Worm (Caenorhabditis elegans): ENCODE data around the gene T01B11.1.

Gene T01B11.1

DNA sequence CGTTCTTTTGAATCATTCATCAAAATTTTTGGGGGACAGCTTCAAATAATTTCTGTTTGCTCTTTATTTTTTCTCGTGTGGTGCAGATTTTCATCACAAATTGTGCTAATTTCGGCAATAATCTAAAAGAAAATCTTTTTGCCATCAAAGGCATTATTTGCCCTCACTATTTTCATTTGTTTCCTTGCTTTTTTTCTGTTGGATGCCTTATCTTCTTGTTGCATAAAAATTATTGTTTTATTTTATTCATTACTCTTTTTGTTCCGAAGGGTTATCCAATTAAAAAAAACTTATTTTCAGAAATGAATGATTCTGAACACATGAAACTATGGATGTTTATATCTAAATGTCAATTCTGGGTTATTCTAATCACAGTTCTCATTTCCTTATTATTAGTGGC, at the start of gene T01B11.1:
Gene T01B11.1, plus strand, starts transcription at position 301 of the 400 bp plus-strand sequence.
- TF ChIP-seq pes-1 (GFP tag; IDR thresholded peaks at IDR 0.05) (no peak), scrt-1 (GFP tag; IDR thresholded peaks at IDR 0.05) (no peak), tbx-11 (GFP tag; IDR thresholded peaks at IDR 0.05) (no peak), ets-7 (tag; optimal IDR thresholded peaks at IDR 0.05) (no peak)

DNA sequence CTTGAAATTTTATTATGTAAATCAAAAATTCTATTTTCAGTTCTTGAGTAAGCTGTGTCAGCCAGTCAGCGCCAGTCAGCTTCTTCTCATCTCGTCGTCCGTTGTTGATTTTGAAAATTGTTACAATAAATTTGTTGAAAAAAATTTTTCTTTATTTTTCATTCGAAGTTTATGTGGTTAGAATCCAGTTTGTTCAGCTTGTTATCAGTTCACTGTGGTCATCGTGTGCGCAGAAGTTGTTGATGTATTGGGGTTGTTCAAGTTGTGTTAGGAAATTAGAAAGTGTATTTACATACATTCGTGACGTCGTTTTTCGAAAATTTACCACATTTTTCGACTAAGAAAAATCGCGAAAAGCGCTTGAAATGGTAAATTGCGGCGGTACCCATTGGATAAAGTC, 49.2 kb upstream of the T01B11.1 start:
- TF ChIP-seq scrt-1 (GFP tag; IDR thresholded peaks at IDR 0.05) (no peak), flt-1 (GFP tag; IDR thresholded peaks at IDR 0.05) (no peak), ceh-13 (GFP tag; optimal IDR thresholded peaks at IDR 0.05) (no peak), ceh-36 (tag; optimal IDR thresholded peaks at IDR 0.05) (no peak), B0310.2 (tag; optimal IDR thresholded peaks at IDR 0.05) (no peak), hmbx-1 (tag; optimal IDR thresholded peaks at IDR 0.05) (no peak), ama-1 (optimal IDR thresholded peaks at IDR 0.05) (no peak), F13C5.2 (tag; optimal IDR thresholded peaks at IDR 0.05) (no peak)

DNA sequence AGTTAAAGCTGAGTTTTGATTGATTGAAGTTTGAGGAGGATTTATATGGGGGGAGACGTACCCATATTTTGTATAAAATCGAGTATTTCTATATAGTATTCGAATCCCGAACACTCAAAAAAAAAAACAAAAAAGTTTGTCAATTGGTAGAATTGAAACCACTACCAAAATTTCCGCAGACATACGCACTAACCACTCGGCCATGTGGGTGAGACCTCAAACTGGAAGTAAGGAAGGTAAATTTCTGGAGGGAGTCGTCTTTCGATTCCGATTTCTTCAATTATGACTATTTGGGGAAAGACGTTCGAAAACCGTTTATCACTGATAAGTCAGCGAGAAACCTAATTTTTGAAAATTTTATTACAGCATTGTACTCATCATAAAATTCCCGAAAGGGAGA, 34.5 kb upstream of the T01B11.1 start:
- TF ChIP-seq flt-1 (GFP tag; IDR thresholded peaks at IDR 0.05), result peak; percentile 69
- peak; percentile 72; the same call in 1 of the 2 replicates for TF ChIP-seq sea-1 (GFP tag; conservative IDR thresholded peaks at IDR 0.05)
- peak; percentile 74 for TF ChIP-seq scrt-1 (GFP tag; IDR thresholded peaks at IDR 0.05)
- TF ChIP-seq tbx-11 (GFP tag; IDR thresholded peaks at IDR 0.05), result peak; percentile 66
- TF ChIP-seq pes-1 (GFP tag; IDR thresholded peaks at IDR 0.05), result peak; percentile 79

DNA sequence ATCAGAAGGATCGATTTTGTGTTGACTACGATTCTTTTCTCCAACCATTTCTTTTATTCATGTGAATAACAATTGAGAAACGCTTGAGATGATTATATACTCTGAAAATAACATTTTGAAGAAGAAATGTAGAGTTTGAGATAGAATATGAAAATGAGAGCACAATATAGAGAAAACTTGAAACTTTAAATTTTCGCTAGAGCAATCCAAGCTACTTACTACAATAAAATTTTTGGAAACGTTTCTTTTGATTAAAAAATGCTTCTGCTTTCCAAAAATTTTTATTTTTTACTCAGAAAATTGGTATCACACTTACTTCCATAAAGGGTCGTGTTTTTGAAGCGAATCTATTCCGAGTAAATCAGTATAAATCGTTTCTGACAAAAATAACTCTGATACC, 26.0 kb upstream of the T01B11.1 start, which contains the start of gene M116.5:
Gene M116.5, minus strand, starts transcription at position 101 of the 400 bp plus-strand sequence.
- no peak for TF ChIP-seq sea-1 (GFP tag; conservative IDR thresholded peaks at IDR 0.05)
- no peak for TF ChIP-seq ets-7 (tag; optimal IDR thresholded peaks at IDR 0.05)
- TF ChIP-seq ama-1 (optimal IDR thresholded peaks at IDR 0.05), result no peak
- TF ChIP-seq tra-4 (tag; optimal IDR thresholded peaks at IDR 0.05), result no peak
- no peak for TF ChIP-seq flt-1 (GFP tag; IDR thresholded peaks at IDR 0.05)
- TF ChIP-seq tbx-11 (GFP tag; IDR thresholded peaks at IDR 0.05), result no peak

DNA sequence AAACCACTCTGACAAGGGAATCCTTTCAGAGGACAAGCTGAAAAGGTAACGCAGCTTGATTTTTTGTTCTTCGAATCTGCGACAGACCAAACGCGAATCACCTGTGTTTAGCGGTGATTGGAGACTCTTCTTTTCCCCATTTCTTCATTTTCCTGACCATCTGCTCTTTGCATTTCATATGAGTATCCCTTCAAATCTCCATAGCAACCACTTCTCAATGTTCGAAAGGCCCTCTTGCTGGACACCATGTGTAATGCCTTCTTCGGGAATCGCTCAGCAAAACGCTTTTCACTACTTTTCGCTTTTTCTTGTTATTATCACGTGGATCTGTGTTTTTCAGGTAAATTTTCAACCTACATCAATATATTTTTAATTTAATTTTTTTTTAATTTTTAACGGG, 20.5 kb upstream of the T01B11.1 start, which contains the start of the genes T26A8.3 and tmem-231:
Gene T26A8.3, minus strand, starts transcription at position 101 of the 400 bp plus-strand sequence.
Gene tmem-231, plus strand, starts transcription at position 249 of the 400 bp plus-strand sequence.
- no peak for TF ChIP-seq hmg-4 (GFP tag; optimal IDR thresholded peaks at IDR 0.05)

DNA sequence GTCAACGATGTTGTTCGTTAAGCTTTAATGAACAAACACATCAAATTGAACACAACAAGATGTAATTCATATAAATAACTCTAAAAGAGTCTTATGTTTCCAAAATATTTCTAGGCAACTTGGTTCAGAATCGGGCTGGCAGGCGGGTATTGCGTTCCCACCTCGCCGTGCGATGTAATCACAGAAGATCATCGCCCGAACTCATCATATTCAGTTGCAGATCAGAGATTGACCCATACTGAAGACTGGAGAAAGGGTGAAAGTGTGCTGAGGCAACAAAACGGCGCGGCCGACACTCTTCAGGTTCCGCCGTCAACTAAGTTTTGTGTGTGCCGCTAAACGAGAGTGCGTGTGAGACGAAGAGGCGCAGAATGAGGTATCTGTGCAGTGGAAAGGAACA, 18.5 kb upstream of the T01B11.1 start:
- TF ChIP-seq B0310.2 (tag; optimal IDR thresholded peaks at IDR 0.05) (peak; percentile 28), scrt-1 (GFP tag; IDR thresholded peaks at IDR 0.05) (no peak), tbx-37 (GFP tag; conservative IDR thresholded peaks at IDR 0.05) (no peak), ama-1 (optimal IDR thresholded peaks at IDR 0.05) (peak; percentile 92), flt-1 (GFP tag; IDR thresholded peaks at IDR 0.05) (peak; percentile 11; the same call in 1 of the 2 replicates), tra-4 (tag; optimal IDR thresholded peaks at IDR 0.05) (peak; percentile 16), hmbx-1 (tag; optimal IDR thresholded peaks at IDR 0.05) (no peak), tbx-11 (GFP tag; IDR thresholded peaks at IDR 0.05) (no peak), hnd-1 (tag; optimal IDR thresholded peaks at IDR 0.05) (no peak), sea-1 (GFP tag; conservative IDR thresholded peaks at IDR 0.05) (peak; percentile 48; the same call in 1 of the 2 replicates), ceh-36 (tag; optimal IDR thresholded peaks at IDR 0.05) (peak; percentile 12), ceh-13 (GFP tag; optimal IDR thresholded peaks at IDR 0.05) (no peak), pes-1 (GFP tag; IDR thresholded peaks at IDR 0.05) (peak; percentile 59), F13C5.2 (tag; optimal IDR thresholded peaks at IDR 0.05) (peak; percentile 59), hmg-4 (GFP tag; optimal IDR thresholded peaks at IDR 0.05) (no peak), aly-1 (tag; optimal IDR thresholded peaks at IDR 0.05) (peak; percentile 59), ets-7 (tag; optimal IDR thresholded peaks at IDR 0.05) (peak; percentile 1)

DNA sequence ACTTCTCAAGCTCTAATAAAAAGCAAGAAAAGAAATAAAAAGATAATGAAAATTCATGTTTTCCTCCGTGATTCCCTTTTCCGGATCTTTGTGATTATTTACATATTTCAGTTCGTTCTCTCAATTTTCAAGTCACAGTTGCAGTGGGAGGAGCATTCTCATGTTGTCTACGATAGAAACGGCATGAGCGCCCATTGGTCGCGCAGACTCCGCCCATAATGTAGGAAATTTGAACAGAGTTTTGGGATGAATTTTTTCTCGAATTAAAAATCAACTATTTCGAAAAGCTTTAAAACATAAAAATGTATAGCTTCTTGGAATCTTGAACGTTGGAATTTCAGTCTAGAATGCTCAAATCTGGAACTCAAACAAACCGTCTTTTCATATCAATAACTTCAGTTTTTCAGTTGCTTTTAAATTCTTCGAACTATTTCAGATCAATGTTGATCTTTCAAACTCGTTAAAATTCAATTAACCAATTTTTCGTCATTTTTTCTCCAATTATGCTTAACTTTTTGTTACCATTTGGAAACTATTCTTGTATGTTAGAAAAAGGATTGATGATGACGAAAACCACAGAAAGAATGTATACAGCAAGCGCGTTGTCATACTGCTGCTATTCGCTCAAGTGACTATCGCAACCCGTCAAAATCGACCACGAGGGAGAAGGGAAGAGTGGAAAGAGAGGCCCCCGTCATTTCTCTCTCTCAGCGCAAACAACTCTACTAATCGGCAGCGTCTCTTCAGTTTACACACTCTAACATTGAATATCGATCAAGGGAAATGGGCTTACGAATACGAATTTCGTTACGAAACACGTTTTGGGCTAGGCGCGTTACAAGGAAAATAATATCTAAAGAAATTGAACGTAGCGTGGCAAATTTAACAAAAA, 15.2 kb upstream of the T01B11.1 start:
- TF ChIP-seq ama-1 (optimal IDR thresholded peaks at IDR 0.05), result peak; percentile 51
- TF ChIP-seq ceh-36 (tag; optimal IDR thresholded peaks at IDR 0.05), result no peak
- TF ChIP-seq tbx-37 (GFP tag; conservative IDR thresholded peaks at IDR 0.05), result 0 out of 2 replicates have a peak, but pooled peaks have one; percentile 10
- TF ChIP-seq scrt-1 (GFP tag; IDR thresholded peaks at IDR 0.05), result no peak
- no peak for TF ChIP-seq tbx-11 (GFP tag; IDR thresholded peaks at IDR 0.05)
- TF ChIP-seq flt-1 (GFP tag; IDR thresholded peaks at IDR 0.05), result 0 out of 2 replicates have a peak, but pooled peaks have one; percentile 35
- peak; percentile 11 for TF ChIP-seq aly-1 (tag; optimal IDR thresholded peaks at IDR 0.05)
- no peak for TF ChIP-seq ceh-13 (GFP tag; optimal IDR thresholded peaks at IDR 0.05)
- TF ChIP-seq B0310.2 (tag; optimal IDR thresholded peaks at IDR 0.05), result no peak

DNA sequence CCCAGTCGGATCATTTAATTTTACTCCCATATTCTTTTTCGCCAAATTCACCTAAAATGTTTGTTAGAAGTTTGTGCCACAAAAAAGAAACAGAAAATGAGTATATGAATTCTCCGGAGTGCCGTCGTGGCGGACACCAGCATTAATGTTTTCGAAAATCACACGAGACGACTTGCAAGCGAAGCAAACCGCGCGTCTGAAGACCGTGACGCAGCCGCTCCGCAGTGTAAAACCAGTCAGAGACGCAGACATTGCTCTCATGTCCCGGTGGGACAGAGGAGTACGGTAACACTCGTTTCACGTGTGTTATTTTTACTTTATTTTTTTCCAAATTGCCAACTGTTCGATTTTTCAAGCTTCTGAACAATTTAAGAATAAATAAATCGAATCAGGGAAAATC, 14.3 kb upstream of the T01B11.1 start, which contains the start of the genes T26A8.4 and pdtf-1:
Gene T26A8.4, minus strand, starts transcription at position 185 of the 400 bp plus-strand sequence.
Gene pdtf-1, plus strand, starts transcription at position 330 of the 400 bp plus-strand sequence.
- TF ChIP-seq pes-1 (GFP tag; IDR thresholded peaks at IDR 0.05) (no peak), hmg-4 (GFP tag; optimal IDR thresholded peaks at IDR 0.05) (peak; percentile 77), ceh-36 (tag; optimal IDR thresholded peaks at IDR 0.05) (no peak), ceh-13 (GFP tag; optimal IDR thresholded peaks at IDR 0.05) (no peak), ama-1 (optimal IDR thresholded peaks at IDR 0.05) (peak; percentile 36), ets-7 (tag; optimal IDR thresholded peaks at IDR 0.05) (no peak), tra-4 (tag; optimal IDR thresholded peaks at IDR 0.05) (no peak), tbx-37 (GFP tag; conservative IDR thresholded peaks at IDR 0.05) (no peak), tbx-11 (GFP tag; IDR thresholded peaks at IDR 0.05) (no peak), sea-1 (GFP tag; conservative IDR thresholded peaks at IDR 0.05) (no peak), aly-1 (tag; optimal IDR thresholded peaks at IDR 0.05) (no peak), hmbx-1 (tag; optimal IDR thresholded peaks at IDR 0.05) (peak; percentile 27), B0310.2 (tag; optimal IDR thresholded peaks at IDR 0.05) (peak; percentile 37), flt-1 (GFP tag; IDR thresholded peaks at IDR 0.05) (peak; percentile 37; the same call in 1 of the 2 replicates), hnd-1 (tag; optimal IDR thresholded peaks at IDR 0.05) (no peak), scrt-1 (GFP tag; IDR thresholded peaks at IDR 0.05) (0 out of 2 replicates have a peak, but pooled peaks have one; percentile 38), F13C5.2 (tag; optimal IDR thresholded peaks at IDR 0.05) (peak; percentile 69)
